Worm (Caenorhabditis elegans) whole organism, L4 larva: ENCODE results near the gene oma-2.
A peak's percentile ranks its signal among the peaks of the same experiment; 100 is the strongest.

Source experiments
- F10B5.3 ChIP-seq: sonication (generic microtip); optimal IDR thresholded peaks from 2 replicates; lab custom pipeline; 2016; ENCODE audit warnings: mild to moderate bottlenecking, missing genetic modification characterization, missing compliant biosample characterization
- F26F4.8 ChIP-seq: fragments of 200-800 bp; sonication (Bioruptor generic); conservative IDR thresholded peaks from 2 replicates; pipeline ENCODE4 v1.3.6; 2022; ENCODE audit warnings: missing genetic modification characterization, missing compliant biosample characterization
- F37D6.2 ChIP-seq: sonication (generic microtip); optimal IDR thresholded peaks from 2 replicates; lab custom pipeline; 2016; ENCODE audit warnings: mild to moderate bottlenecking, missing genetic modification characterization, missing compliant biosample characterization
- F44E2.7 ChIP-seq: fragments of 200-800 bp; sonication (Bioruptor generic); IDR thresholded peaks from 2 replicates; pipeline ENCODE4 v2.1.2; 2022; ENCODE audit warnings: missing genetic modification characterization, missing compliant biosample characterization
- R02D3.7 ChIP-seq: fragments of 150-350 bp; sonication (generic microtip); optimal IDR thresholded peaks from 3 replicates; lab custom pipeline; 2014; ENCODE audit warnings: missing biosample characterization, missing genetic modification characterization
- T20F7.1 ChIP-seq: fragments of 200-800 bp; sonication (Bioruptor generic); optimal IDR thresholded peaks from 2 replicates; lab custom pipeline; 2018; ENCODE audit warnings: mild to moderate bottlenecking, missing genetic modification characterization, missing compliant biosample characterization
- Y105C5A.15 ChIP-seq: fragments of 200-800 bp; sonication (Bioruptor generic); IDR thresholded peaks from 2 replicates; pipeline ENCODE4 v1.3.6; 2022; ENCODE audit warnings: missing genetic modification characterization, missing compliant biosample characterization
- Y5F2A.4 ChIP-seq: fragments of 200-800 bp; sonication (Bioruptor generic); optimal IDR thresholded peaks from 2 replicates; lab custom pipeline; 2018; ENCODE audit warnings: mild to moderate bottlenecking, missing genetic modification characterization, missing compliant biosample characterization
- ZK337.2 ChIP-seq: fragments of 200-800 bp; sonication (Bioruptor generic); IDR thresholded peaks from 2 replicates; pipeline ENCODE4 v1.3.6; 2022; ENCODE audit warnings: missing genetic modification reagents, missing genetic modification characterization, missing compliant biosample characterization
- aha-1 ChIP-seq: fragments of 150-350 bp; peaks from one replicate; lab custom pipeline; 2014; ENCODE audit warnings: missing biosample characterization, missing genetic modification characterization
- aly-2 ChIP-seq: sonication (generic microtip); optimal IDR thresholded peaks from 2 replicates; lab custom pipeline; 2018; ENCODE audit warnings: missing biosample characterization, missing genetic modification characterization
- ama-1 ChIP-seq: fragments of 150-350 bp; optimal IDR thresholded peaks from 2 replicates; lab custom pipeline; 2014; ENCODE audit warnings: inconsistent platforms, mixed read lengths
- ceh-28 ChIP-seq: fragments of 150-350 bp; optimal IDR thresholded peaks from 2 replicates; lab custom pipeline; 2014; ENCODE audit warnings: missing biosample characterization, missing genetic modification reagents, missing genetic modification characterization
- ceh-62 ChIP-seq: sonication (generic microtip); optimal IDR thresholded peaks from 2 replicates; lab custom pipeline; 2017; ENCODE audit warnings: missing biosample characterization, missing genetic modification characterization
- cey-2 ChIP-seq: sonication (generic microtip); optimal IDR thresholded peaks from 3 replicates; lab custom pipeline; 2017; ENCODE audit warnings: missing genetic modification characterization, mild to moderate bottlenecking, missing compliant biosample characterization, antibody characterized with exemption, borderline replicate concordance; ENCODE audit not compliant: insufficient read depth
- daf-16 ChIP-seq, 3 experiments: sonication (generic microtip); optimal IDR thresholded peaks; 2 replicates each; lab custom pipeline; 2016 to 2017; ENCODE audit warnings: missing genetic modification characterization in 3 of 3, missing genetic modification reagents in 3 of 3, mild to moderate bottlenecking in 2 of 3, missing compliant biosample characterization in 2 of 3, missing biosample characterization in 1 of 3, moderate library complexity in 1 of 3
- daf-19 ChIP-seq: fragments of 200-800 bp; sonication (Bioruptor generic); conservative IDR thresholded peaks from 2 replicates; pipeline ENCODE4 v1.3.6; 2022; ENCODE audit warnings: missing genetic modification characterization, missing compliant biosample characterization
- dmd-6 ChIP-seq: fragments of 200-800 bp; sonication (Bioruptor generic); IDR thresholded peaks from 2 replicates; pipeline ENCODE4 v1.3.6; 2022; ENCODE audit warnings: missing genetic modification reagents, missing genetic modification characterization, missing compliant biosample characterization
- dmd-9 ChIP-seq: fragments of 200-800 bp; sonication (Bioruptor generic); IDR thresholded peaks from 2 replicates; pipeline ENCODE4 v1.3.6; 2022; ENCODE audit warnings: missing genetic modification reagents, missing genetic modification characterization, missing compliant biosample characterization
- dpl-1 ChIP-seq: fragments of 150-350 bp; optimal IDR thresholded peaks from 2 replicates; lab custom pipeline; 2014; ENCODE audit warnings: missing biosample characterization, missing genetic modification reagents, missing genetic modification characterization
- dve-1 ChIP-seq: sonication (generic microtip); optimal IDR thresholded peaks from 2 replicates; lab custom pipeline; 2017; ENCODE audit warnings: antibody characterized with exemption, mild to moderate bottlenecking, missing genetic modification characterization, missing compliant biosample characterization; ENCODE audit not compliant: insufficient read depth
- fkh-10 ChIP-seq: fragments of 150-350 bp; optimal IDR thresholded peaks from 2 replicates; lab custom pipeline; 2014; ENCODE audit warnings: missing biosample characterization, missing genetic modification reagents, missing genetic modification characterization
- fos-1 ChIP-seq: fragments of 150-350 bp; optimal IDR thresholded peaks from 2 replicates; lab custom pipeline; 2014; ENCODE audit warnings: missing biosample characterization, missing genetic modification characterization
- hif-1 ChIP-seq, 2 experiments: sonication (generic microtip); optimal IDR thresholded peaks; 2 replicates each; lab custom pipeline; 2016 to 2017; ENCODE audit warnings: missing compliant biosample characterization in 2 of 2, missing genetic modification characterization in 2 of 2, missing genetic modification reagents in 2 of 2, missing genotype in 2 of 2, mild to moderate bottlenecking in 1 of 2
- hlh-11 ChIP-seq: fragments of 200-800 bp; sonication (Bioruptor generic); optimal IDR thresholded peaks from 2 replicates; lab custom pipeline; 2018; ENCODE audit warnings: mild to moderate bottlenecking, missing genetic modification characterization, missing compliant biosample characterization
- hlh-30 ChIP-seq: sonication (generic microtip); optimal IDR thresholded peaks from 2 replicates; lab custom pipeline; 2017; ENCODE audit warnings: antibody characterized with exemption, mild to moderate bottlenecking, missing genetic modification characterization, missing compliant biosample characterization; ENCODE audit not compliant: insufficient read depth
- jun-1 ChIP-seq: fragments of 150-350 bp; optimal IDR thresholded peaks from 2 replicates; lab custom pipeline; 2014; ENCODE audit warnings: missing biosample characterization, missing genetic modification reagents, missing genetic modification characterization
- lim-7 ChIP-seq: fragments of 200-800 bp; sonication (Bioruptor generic); IDR thresholded peaks from 2 replicates; pipeline ENCODE4 v1.3.6; 2022; ENCODE audit warnings: missing genetic modification characterization, missing compliant biosample characterization
- lin-38 ChIP-seq: fragments of 200-800 bp; sonication (Bioruptor generic); IDR thresholded peaks from 2 replicates; pipeline ENCODE4 v1.3.6; 2022; ENCODE audit warnings: missing genetic modification reagents, missing genetic modification characterization, missing compliant biosample characterization
- lin-39 ChIP-seq: fragments of 150-350 bp; optimal IDR thresholded peaks from 2 replicates; lab custom pipeline; 2014; ENCODE audit warnings: missing biosample characterization, missing genetic modification reagents, missing genetic modification characterization
- lsy-2 ChIP-seq, 2 experiments: fragments of 150-350 bp in 1 of 2; sonication (generic microtip) in 1 of 2; optimal IDR thresholded peaks; 2 replicates each; lab custom pipeline; 2014 to 2017; ENCODE audit warnings: missing biosample characterization in 2 of 2, missing genetic modification characterization in 2 of 2
- madf-5 ChIP-seq, 2 experiments: fragments of 200-800 bp; sonication (Bioruptor generic); IDR thresholded peaks; 2 replicates each; pipeline ENCODE4 v1.3.6; 2022; ENCODE audit warnings: missing compliant biosample characterization in 2 of 2, missing genetic modification characterization in 2 of 2
- mdl-1 ChIP-seq, 2 experiments: fragments of 150-350 bp in 1 of 2; sonication (generic microtip) in 1 of 2; optimal IDR thresholded peaks; 2 replicates each; lab custom pipeline; 2014 to 2017; ENCODE audit warnings: missing biosample characterization in 2 of 2, missing genetic modification characterization in 2 of 2
- mep-1 ChIP-seq: fragments of 150-350 bp; sonication (generic microtip); optimal IDR thresholded peaks from 3 replicates; lab custom pipeline; 2014; ENCODE audit warnings: missing biosample characterization, missing genetic modification characterization
- mes-2 ChIP-seq: sonication (generic microtip); optimal IDR thresholded peaks from 2 replicates; lab custom pipeline; 2016; ENCODE audit warnings: missing genotype, mild to moderate bottlenecking, missing genetic modification characterization, missing compliant biosample characterization; ENCODE audit not compliant: poor library complexity, severe bottlenecking
- mxl-2 ChIP-seq: fragments of 200-800 bp; sonication (Bioruptor generic); conservative IDR thresholded peaks from 2 replicates; pipeline ENCODE4 v1.3.6; 2022; ENCODE audit warnings: missing genetic modification reagents, missing genetic modification characterization, missing compliant biosample characterization
- mxl-3 ChIP-seq: fragments of 200-800 bp; sonication (Bioruptor generic); optimal IDR thresholded peaks from 2 replicates; lab custom pipeline; 2018; ENCODE audit warnings: mild to moderate bottlenecking, missing genetic modification characterization, missing compliant biosample characterization
- nhr-10 ChIP-seq: fragments of 150-350 bp; optimal IDR thresholded peaks from 2 replicates; lab custom pipeline; 2014; ENCODE audit warnings: missing biosample characterization, missing genetic modification characterization
- nhr-102 ChIP-seq: sonication (generic microtip); optimal IDR thresholded peaks from 2 replicates; lab custom pipeline; 2016; ENCODE audit warnings: mild to moderate bottlenecking, missing genetic modification characterization, moderate library complexity, missing compliant biosample characterization
- nhr-28 ChIP-seq: fragments of 150-350 bp; optimal IDR thresholded peaks from 2 replicates; lab custom pipeline; 2014; ENCODE audit warnings: missing biosample characterization, missing genetic modification characterization
- nhr-48 ChIP-seq: sonication (generic microtip); optimal IDR thresholded peaks from 2 replicates; lab custom pipeline; 2016; ENCODE audit warnings: mild to moderate bottlenecking, missing genetic modification characterization, missing compliant biosample characterization
- rbr-2 ChIP-seq: sonication (generic microtip); optimal IDR thresholded peaks from 2 replicates; lab custom pipeline; 2016; ENCODE audit warnings: missing genotype, missing genetic modification characterization, missing compliant biosample characterization
- snpc-4 ChIP-seq: fragments of 150-350 bp; optimal IDR thresholded peaks from 2 replicates; lab custom pipeline; 2014; ENCODE audit warnings: missing biosample characterization, missing genetic modification characterization
- unc-62 ChIP-seq, 3 experiments: fragments of 150-350 bp in 1 of 3; sonication (generic microtip); optimal IDR thresholded peaks in 2 of 3; peaks in 1 of 3; 1 replicate in 1 of 3; 2 replicates in 2 of 3; lab custom pipeline; 2014 to 2017; ENCODE audit warnings: missing biosample characterization in 3 of 3, missing genetic modification characterization in 3 of 3, missing genetic modification reagents in 3 of 3, missing genotype in 1 of 3
- vab-7 ChIP-seq: fragments of 200-800 bp; sonication (Bioruptor generic); IDR thresholded peaks from 2 replicates; pipeline ENCODE4 v1.3.6; 2022; ENCODE audit warnings: missing genetic modification reagents, missing genetic modification characterization, missing compliant biosample characterization
- zag-1 ChIP-seq: fragments of 150-350 bp; optimal IDR thresholded peaks from 2 replicates; lab custom pipeline; 2014; ENCODE audit warnings: missing biosample characterization, missing genetic modification characterization
- ztf-7 ChIP-seq: fragments of 150-350 bp; optimal IDR thresholded peaks from 2 replicates; lab custom pipeline; 2014; ENCODE audit warnings: missing biosample characterization, missing genetic modification characterization

The oma-2 gene

DNA sequence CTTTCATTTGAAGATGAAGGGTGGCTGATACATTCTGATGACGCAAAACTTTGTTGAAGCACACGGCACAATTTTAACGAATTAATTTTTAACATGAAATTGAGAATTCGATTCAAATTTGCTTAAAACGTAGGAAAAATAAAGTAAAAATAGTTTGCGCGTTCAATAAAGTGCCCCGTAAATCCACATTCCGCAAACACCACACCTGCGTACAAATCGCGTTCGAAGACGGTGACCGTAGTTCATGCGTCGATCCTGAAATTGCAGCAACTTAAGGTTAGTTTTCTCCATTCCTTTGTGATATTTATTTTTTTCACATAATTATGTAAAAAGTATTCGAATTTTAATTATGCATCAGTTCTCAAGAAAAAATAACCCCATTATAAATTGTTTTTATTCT is 4.5 kb upstream of the oma-2 start, which contains the start of gene F43H9.3:
Gene F43H9.3, minus strand, starts transcription at position 189 of the 400 bp plus-strand sequence.
- TF ChIP-seq R02D3.7 (tag; lab: Kevin White, UChicago) (peak; percentile 83), lim-7 (no peak), aha-1 (peak; percentile 56), Y5F2A.4 (GFP tag; lab: Kevin White, UChicago) (no peak), unc-62 (GFP tag; optimal IDR thresholded peaks at IDR 0.05 in 1 of 2; lab: Kevin White, UChicago) (peak in 1 of 2 experiments; percentile 46), unc-62 (tag; optimal IDR thresholded peaks at IDR 0.05; lab: Kevin White, UChicago) (no peak), lsy-2 (tag; optimal IDR thresholded peaks at IDR 0.05; lab: Kevin White, UChicago) (peak in 1 of 2 experiments; percentile 87), dpl-1 (GFP tag; lab: Kevin White, UChicago) (peak; percentile 38), lin-38 (peak; percentile 31; the same call in 1 of the 2 replicates), T20F7.1 (no peak), mes-2 (peak; percentile 5), ztf-7 (tag; lab: Kevin White, UChicago) (no peak)

DNA sequence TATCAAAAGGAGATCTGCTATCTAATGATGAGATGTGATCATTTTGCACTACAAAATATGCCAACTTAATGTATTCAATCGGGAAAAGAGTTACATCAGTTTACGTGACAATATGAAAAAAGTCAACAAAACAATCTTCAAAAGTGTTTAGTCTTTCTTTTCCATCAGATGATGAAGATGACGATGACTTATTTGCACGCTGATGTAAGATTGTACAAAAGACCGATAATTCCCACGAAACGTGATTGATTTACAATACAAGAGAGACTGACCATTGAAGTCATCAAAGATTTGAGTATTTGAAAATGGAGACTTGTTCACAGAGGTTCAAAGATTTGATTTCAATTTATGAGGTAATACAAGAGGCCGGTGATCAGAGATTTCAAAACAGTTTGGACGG is 4.0 kb upstream of the oma-2 start:
- no peak for TF ChIP-seq ceh-62
- no peak for TF ChIP-seq F37D6.2 (tag; lab: Kevin White, UChicago)
- TF ChIP-seq aly-2 (tag; lab: Kevin White, UChicago) = no peak
- TF ChIP-seq zag-1 = no peak
- no peak for TF ChIP-seq vab-7 (GFP tag; lab: Robert Waterston, UW)
- no peak for TF ChIP-seq mxl-2 (GFP tag; lab: Robert Waterston, UW)
- no peak for TF ChIP-seq dmd-6 (GFP tag; lab: Robert Waterston, UW)
- TF ChIP-seq hlh-30 (tag; lab: Kevin White, UChicago) = peak; percentile 23
- no peak for TF ChIP-seq dmd-9 (GFP tag; lab: Robert Waterston, UW)
- TF ChIP-seq jun-1 (tag; lab: Kevin White, UChicago) = no peak
- no peak for TF ChIP-seq dve-1 (tag; lab: Kevin White, UChicago)
- no peak for TF ChIP-seq daf-19 (GFP tag; lab: Robert Waterston, UW)
- TF ChIP-seq ztf-7 (tag; lab: Kevin White, UChicago) = peak; percentile 83
- TF ChIP-seq F44E2.7 (GFP tag; lab: Robert Waterston, UW) = no peak
- peak in 1 of 2 experiments; percentile 43 for TF ChIP-seq hif-1 (tag; optimal IDR thresholded peaks at IDR 0.05; lab: Kevin White, UChicago)
- TF ChIP-seq fkh-10 = no peak
- TF ChIP-seq ama-1 (lab: Kevin White, UChicago) = no peak
- TF ChIP-seq nhr-10 (tag; lab: Kevin White, UChicago) = no peak
- TF ChIP-seq madf-5 (GFP tag; IDR thresholded peaks at IDR 0.05; lab: Robert Waterston, UW) = no peak
- peak; percentile 64 for TF ChIP-seq nhr-28 (tag; lab: Kevin White, UChicago)
- no peak for TF ChIP-seq fos-1

DNA sequence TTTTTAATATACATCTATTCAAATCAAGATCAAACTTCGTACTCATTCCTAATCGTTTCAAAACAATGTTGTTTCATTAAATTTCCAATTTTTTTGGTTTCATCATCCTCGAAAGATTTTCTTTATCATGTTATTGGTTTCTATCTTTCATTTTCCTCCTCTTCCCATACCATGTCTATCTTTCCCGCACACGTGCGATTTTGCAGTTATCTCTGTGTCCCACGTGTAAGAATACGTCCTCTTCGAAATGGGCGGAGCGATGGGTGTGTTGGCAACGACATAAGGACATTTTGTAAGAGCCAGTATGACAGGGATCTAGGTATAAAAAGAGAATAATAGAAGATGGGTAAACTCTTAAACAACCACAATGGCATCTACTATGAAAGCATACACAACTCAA is 2.9 kb upstream of the oma-2 start, which contains the start of gene F43H9.4:
Gene F43H9.4, plus strand, starts transcription at position 366 of the 400 bp plus-strand sequence.
- peak; percentile 99 for TF ChIP-seq mxl-3 (GFP tag; lab: Kevin White, UChicago)
- TF ChIP-seq unc-62 (GFP tag; optimal IDR thresholded peaks at IDR 0.05 in 1 of 2; lab: Kevin White, UChicago) = peak in 1 of 2 experiments; percentile 99
- TF ChIP-seq unc-62 (tag; optimal IDR thresholded peaks at IDR 0.05; lab: Kevin White, UChicago) = no peak
- no peak for TF ChIP-seq F37D6.2 (tag; lab: Kevin White, UChicago)
- TF ChIP-seq aha-1 = peak; percentile 71
- TF ChIP-seq dmd-6 (GFP tag; lab: Robert Waterston, UW) = peak; percentile 76
- peak; percentile 9 for TF ChIP-seq mep-1
- TF ChIP-seq nhr-102 (tag; lab: Kevin White, UChicago) = no peak
- TF ChIP-seq daf-16 (GFP tag; optimal IDR thresholded peaks at IDR 0.05; lab: Kevin White, UChicago) = no peak
- no peak for TF ChIP-seq daf-16 (tag; optimal IDR thresholded peaks at IDR 0.05; lab: Kevin White, UChicago)
- no peak for TF ChIP-seq hif-1 (tag; optimal IDR thresholded peaks at IDR 0.05; lab: Kevin White, UChicago)
- peak; percentile 51 for TF ChIP-seq hlh-11 (tag; lab: Kevin White, UChicago)
- TF ChIP-seq rbr-2 (tag; lab: Kevin White, UChicago) = no peak
- TF ChIP-seq ceh-28 (tag; lab: Kevin White, UChicago) = no peak
- TF ChIP-seq daf-19 (GFP tag; lab: Robert Waterston, UW) = no peak
- TF ChIP-seq mdl-1 (tag; optimal IDR thresholded peaks at IDR 0.05; lab: Kevin White, UChicago) = peak; percentile 79 to 89
- TF ChIP-seq F26F4.8 (GFP tag; lab: Robert Waterston, UW) = no peak
- no peak for TF ChIP-seq lin-39 (tag; lab: Kevin White, UChicago)
- TF ChIP-seq snpc-4 (tag; lab: Kevin White, UChicago) = no peak
- TF ChIP-seq F10B5.3 (tag; lab: Kevin White, UChicago) = no peak
- TF ChIP-seq Y105C5A.15 (GFP tag; lab: Robert Waterston, UW) = no peak
- TF ChIP-seq hlh-30 (tag; lab: Kevin White, UChicago) = peak; percentile 55
- TF ChIP-seq ZK337.2 = no peak
- TF ChIP-seq vab-7 (GFP tag; lab: Robert Waterston, UW) = no peak
- TF ChIP-seq nhr-48 (tag; lab: Kevin White, UChicago) = peak; percentile 73
- peak; percentile 86 for TF ChIP-seq cey-2 (tag; lab: Kevin White, UChicago)
